Fruit fly (Drosophila melanogaster) whole organism, prepupa: ENCODE data around the gene Rap1.
A peak's percentile ranks its signal among the peaks of the same experiment; 100 is the strongest.

Source experiments
- Blimp-1 ChIP-seq: fragments of 200-800 bp; sonication (Bioruptor generic); optimal IDR thresholded peaks from 3 replicates; lab custom pipeline; 2017; ENCODE audit warnings: missing biosample characterization, missing genetic modification characterization, mild to moderate bottlenecking, moderate library complexity, missing genetic modification reagents
- CG10669 ChIP-seq: fragments of 200-800 bp; sonication (Bioruptor generic); optimal IDR thresholded peaks from 3 replicates; lab custom pipeline; 2018; ENCODE audit warnings: missing biosample characterization, mild to moderate bottlenecking, missing genetic modification characterization, moderate library complexity
- CG11294 ChIP-seq: fragments of 200-800 bp; sonication (Bioruptor generic); IDR thresholded peaks from 2 replicates; pipeline ENCODE4 v1.3.6; 2022; ENCODE audit warnings: missing biosample characterization, missing genetic modification characterization
- CG11762 ChIP-seq: fragments of 200-800 bp; sonication (Bioruptor generic); optimal IDR thresholded peaks from 3 replicates; lab custom pipeline; 2016; ENCODE audit warnings: missing biosample characterization, missing genetic modification characterization; ENCODE audit not compliant: insufficient read depth
- CG11902 ChIP-seq: fragments of 200-800 bp; sonication (Bioruptor generic); optimal IDR thresholded peaks from 3 replicates; lab custom pipeline; 2016; ENCODE audit warnings: missing biosample characterization, missing genetic modification characterization
- CG1621 ChIP-seq: fragments of 200-800 bp; sonication (Bioruptor generic); optimal IDR thresholded peaks from 3 replicates; lab custom pipeline; 2018; ENCODE audit warnings: missing biosample characterization, mild to moderate bottlenecking, missing genetic modification characterization
- CG31627 ChIP-seq: fragments of 200-800 bp; sonication (Bioruptor generic); optimal IDR thresholded peaks from 3 replicates; lab custom pipeline; 2016; ENCODE audit warnings: missing biosample characterization, missing genetic modification characterization
- CG34406 ChIP-seq: fragments of 200-800 bp; sonication (Bioruptor generic); optimal IDR thresholded peaks from 3 replicates; lab custom pipeline; 2016; ENCODE audit warnings: missing biosample characterization, missing genetic modification characterization
- CG4318 ChIP-seq: fragments of 200-800 bp; sonication (Bioruptor generic); optimal IDR thresholded peaks from 3 replicates; lab custom pipeline; 2017; ENCODE audit warnings: missing biosample characterization, mild to moderate bottlenecking, missing genetic modification characterization
- CG6163 ChIP-seq: fragments of 200-800 bp; sonication (Bioruptor generic); IDR thresholded peaks from 3 replicates; pipeline ENCODE4 v1.3.6; 2022; ENCODE audit warnings: missing biosample characterization, missing genetic modification characterization
- CG6808 ChIP-seq: fragments of 200-800 bp; sonication (Bioruptor generic); optimal IDR thresholded peaks from 3 replicates; lab custom pipeline; 2017; ENCODE audit warnings: missing biosample characterization, missing genetic modification characterization, mild to moderate bottlenecking, moderate library complexity, missing genetic modification reagents
- CG6854 ChIP-seq: fragments of 200-800 bp; sonication (Bioruptor generic); optimal IDR thresholded peaks from 2 replicates; lab custom pipeline; 2017; ENCODE audit warnings: missing biosample characterization, mild to moderate bottlenecking, missing genetic modification characterization
- CG7368 ChIP-seq: fragments of 200-800 bp; sonication (Bioruptor generic); optimal IDR thresholded peaks from 3 replicates; lab custom pipeline; 2016; ENCODE audit warnings: missing biosample characterization, missing genetic modification characterization
- CG8119 ChIP-seq: fragments of 200-800 bp; sonication (Bioruptor generic); IDR thresholded peaks from 3 replicates; pipeline ENCODE4 v1.3.6; 2022; ENCODE audit warnings: missing biosample characterization, missing genetic modification characterization
- CG9139 ChIP-seq: fragments of 200-800 bp; sonication (Bioruptor generic); optimal IDR thresholded peaks from 3 replicates; lab custom pipeline; 2017; ENCODE audit warnings: missing biosample characterization, mild to moderate bottlenecking, missing genetic modification characterization
- Eip78C ChIP-seq: fragments of 200-800 bp; sonication (Bioruptor generic); peaks from one replicate; lab custom pipeline; 2016; ENCODE audit warnings: missing biosample characterization, missing genetic modification characterization
- Ets21C ChIP-seq: fragments of 200-800 bp; sonication (Bioruptor generic); optimal IDR thresholded peaks from 3 replicates; lab custom pipeline; 2016; ENCODE audit warnings: missing biosample characterization, missing genetic modification characterization
- Ets96B ChIP-seq: fragments of 200-800 bp; optimal IDR thresholded peaks from 2 replicates; lab custom pipeline; 2019; ENCODE audit warnings: missing biosample characterization, mild to moderate bottlenecking, missing genetic modification characterization, moderate library complexity
- Hr38 ChIP-seq: sonication (Bioruptor generic); optimal IDR thresholded peaks from 2 replicates; lab custom pipeline; 2016; ENCODE audit warnings: missing biosample characterization, missing genetic modification characterization
- Hr39 ChIP-seq: fragments of 200-800 bp; sonication (Bioruptor generic); optimal IDR thresholded peaks from 2 replicates; lab custom pipeline; 2016; ENCODE audit warnings: missing biosample characterization, missing genetic modification characterization
- Lpt ChIP-seq: fragments of 200-800 bp; sonication (Bioruptor generic); optimal IDR thresholded peaks from 3 replicates; lab custom pipeline; 2016; ENCODE audit warnings: missing biosample characterization, missing genetic modification characterization
- Met ChIP-seq: fragments of 200-800 bp; sonication (Bioruptor generic); optimal IDR thresholded peaks from 3 replicates; lab custom pipeline; 2016; ENCODE audit warnings: missing biosample characterization, missing genetic modification characterization
- Sox14 ChIP-seq: fragments of 200-800 bp; sonication (Bioruptor generic); optimal IDR thresholded peaks from 3 replicates; lab custom pipeline; 2016; ENCODE audit warnings: missing biosample characterization, missing genetic modification characterization
- achi ChIP-seq: fragments of 200-800 bp; sonication (Bioruptor generic); optimal IDR thresholded peaks from 3 replicates; lab custom pipeline; 2016; ENCODE audit warnings: missing biosample characterization, missing genetic modification characterization
- cyc ChIP-seq: fragments of 200-800 bp; sonication (Bioruptor generic); optimal IDR thresholded peaks from 3 replicates; lab custom pipeline; 2016; ENCODE audit warnings: missing biosample characterization, missing genetic modification characterization
- dac ChIP-seq: fragments of 200-800 bp; sonication (Bioruptor generic); optimal IDR thresholded peaks from 2 replicates; lab custom pipeline; 2017; ENCODE audit warnings: missing biosample characterization, mild to moderate bottlenecking, missing genetic modification characterization
- dsx ChIP-seq: fragments of 200-800 bp; optimal IDR thresholded peaks from 3 replicates; lab custom pipeline; 2019; ENCODE audit warnings: missing biosample characterization, mild to moderate bottlenecking, missing genetic modification characterization, moderate library complexity; ENCODE audit not compliant: poor library complexity, severe bottlenecking
- eg ChIP-seq: fragments of 200-800 bp; sonication (Bioruptor generic); IDR thresholded peaks from 3 replicates; pipeline ENCODE4 v1.3.6; 2022; ENCODE audit warnings: missing biosample characterization, missing genetic modification characterization
- esn ChIP-seq: fragments of 200-800 bp; sonication (Bioruptor generic); optimal IDR thresholded peaks from 2 replicates; lab custom pipeline; 2016; ENCODE audit warnings: missing biosample characterization, mild to moderate bottlenecking, missing genetic modification characterization, moderate library complexity
- fd59A ChIP-seq: fragments of 200-800 bp; sonication (Bioruptor generic); optimal IDR thresholded peaks from 2 replicates; lab custom pipeline; 2017; ENCODE audit warnings: missing biosample characterization, mild to moderate bottlenecking, missing genetic modification characterization, missing genetic modification reagents
- fd85E ChIP-seq: fragments of 200-800 bp; sonication (Bioruptor generic); optimal IDR thresholded peaks from 3 replicates; lab custom pipeline; 2016; ENCODE audit warnings: missing biosample characterization, missing genetic modification characterization
- fkh ChIP-seq: fragments of 200-800 bp; sonication (Bioruptor generic); optimal IDR thresholded peaks from 3 replicates; lab custom pipeline; 2017; ENCODE audit warnings: missing biosample characterization, mild to moderate bottlenecking, missing genetic modification characterization, moderate library complexity
- lz ChIP-seq: fragments of 200-800 bp; sonication (Bioruptor generic); optimal IDR thresholded peaks from 3 replicates; lab custom pipeline; 2016; ENCODE audit warnings: missing biosample characterization, missing genetic modification characterization
- salr ChIP-seq, 2 experiments: fragments of 200-800 bp; sonication (Bioruptor generic); optimal IDR thresholded peaks; 3 replicates each; lab custom pipeline; 2016 to 2018; ENCODE audit warnings: missing biosample characterization in 2 of 2, missing genetic modification characterization in 2 of 2, mild to moderate bottlenecking in 1 of 2
- svp ChIP-seq: fragments of 200-800 bp; sonication (Bioruptor generic); peaks from one replicate; lab custom pipeline; 2016; ENCODE audit warnings: missing biosample characterization, missing genetic modification characterization
- topi ChIP-seq: fragments of 200-800 bp; sonication (Bioruptor generic); optimal IDR thresholded peaks from 3 replicates; lab custom pipeline; 2016; ENCODE audit warnings: missing biosample characterization, missing genetic modification characterization
- vri ChIP-seq: fragments of 200-800 bp; sonication (Bioruptor generic); optimal IDR thresholded peaks from 3 replicates; lab custom pipeline; 2016; ENCODE audit warnings: missing biosample characterization, mild to moderate bottlenecking, missing genetic modification characterization

Gene Rap1

dm6 chr3L:1844600-1844999, 17.4 kb downstream of the Rap1 start (continued):
- no peak for TF ChIP-seq esn (GFP tag; lab: Kevin White, UChicago)
- no peak for TF ChIP-seq Sox14 (GFP tag; lab: Kevin White, UChicago)
- TF ChIP-seq dac (GFP tag; lab: Kevin White, UChicago): peak; percentile 44
- no peak for TF ChIP-seq cyc (GFP tag; lab: Kevin White, UChicago)
- no peak for TF ChIP-seq vri (GFP tag; lab: Kevin White, UChicago)
- peak; percentile 78 for TF ChIP-seq CG8119 (GFP tag; lab: Robert Waterston, UW)
- no peak for TF ChIP-seq Ets96B (tag; lab: Kevin White, UChicago)
- no peak for TF ChIP-seq Hr39
- TF ChIP-seq CG10669 (GFP tag; lab: Kevin White, UChicago): no peak
- TF ChIP-seq eg (GFP tag; lab: Robert Waterston, UW): peak; percentile 90
- no peak for TF ChIP-seq fd59A
- TF ChIP-seq CG6163 (GFP tag; lab: Robert Waterston, UW): peak; percentile 74; the same call in 2 of the 3 replicates
- TF ChIP-seq salr (GFP tag; optimal IDR thresholded peaks at IDR 0.05; lab: Kevin White, UChicago): peak in 1 of 2 experiments; percentile 14
- no peak for TF ChIP-seq Blimp-1 (GFP tag; lab: Kevin White, UChicago)
- TF ChIP-seq fkh: no peak
- TF ChIP-seq CG11902 (GFP tag; lab: Kevin White, UChicago): no peak
- TF ChIP-seq topi (GFP tag; lab: Kevin White, UChicago): no peak
- TF ChIP-seq CG11762: no peak
- TF ChIP-seq CG31627: no peak
- TF ChIP-seq CG7368 (GFP tag; lab: Kevin White, UChicago): no peak
- TF ChIP-seq svp (GFP tag; lab: Kevin White, UChicago): no peak
- TF ChIP-seq CG11294: peak; percentile 63; the same call in 1 of the 2 replicates
- TF ChIP-seq Hr38: peak; percentile 1
- peak; percentile 25 for TF ChIP-seq achi (GFP tag; lab: Kevin White, UChicago)
- TF ChIP-seq dsx: no peak
- TF ChIP-seq CG34406 (GFP tag; lab: Kevin White, UChicago): no peak
- no peak for TF ChIP-seq CG6854 (GFP tag; lab: Kevin White, UChicago)
- no peak for TF ChIP-seq Ets21C
- TF ChIP-seq Lpt (GFP tag; lab: Kevin White, UChicago): peak; percentile 47
- TF ChIP-seq CG4318 (GFP tag; lab: Kevin White, UChicago): peak; percentile 15

- TF ChIP-seq fd59A: no peak
- no peak for TF ChIP-seq lz (GFP tag; lab: Kevin White, UChicago)
- no peak for TF ChIP-seq salr (GFP tag; optimal IDR thresholded peaks at IDR 0.05; lab: Kevin White, UChicago)
- no peak for TF ChIP-seq achi (GFP tag; lab: Kevin White, UChicago)
- TF ChIP-seq Hr39: no peak
- no peak for TF ChIP-seq eg (GFP tag; lab: Robert Waterston, UW)
- TF ChIP-seq CG1621: no peak
- TF ChIP-seq Hr38: no peak
- TF ChIP-seq esn (GFP tag; lab: Kevin White, UChicago): no peak
- TF ChIP-seq CG9139 (GFP tag; lab: Kevin White, UChicago): no peak
- TF ChIP-seq CG6808 (GFP tag; lab: Kevin White, UChicago): no peak
These were observed 20.1 kb downstream of the Rap1 start, which contains the start of gene Cpr62Bc for dm6 chr3L:1841984-1842383. Gene Cpr62Bc, minus strand, starts transcription at chr3L:1842084.

- TF ChIP-seq fd59A (no peak), fd85E (GFP tag; lab: Kevin White, UChicago) (no peak), Hr38 (no peak)
- TF ChIP-seq, all 60 proteins: peak for 0
These were observed 27.0 kb downstream of the Rap1 start, which contains the start of gene Cpr62Bb for dm6 chr3L:1835064-1835463. Gene Cpr62Bb, minus strand, starts transcription at chr3L:1835164.

dm6 chr3L:1831753-1832268, 30.2 kb downstream of the Rap1 start, which contains the start of gene Cpr62Ba:
Gene Cpr62Ba, minus strand, starts transcription at chr3L:1831783.
- no peak for TF ChIP-seq Hr39
- no peak for TF ChIP-seq Met (GFP tag; lab: Kevin White, UChicago)
- TF ChIP-seq svp (GFP tag; lab: Kevin White, UChicago): peak; percentile 84
- TF ChIP-seq Eip78C: peak; percentile 40
- TF ChIP-seq, all 60 proteins: peak for 2
